Fruit fly (Drosophila melanogaster): ENCODE data around the gene Rbp1.
A peak's percentile ranks its signal among the peaks of the same experiment; 100 is the strongest.

The Rbp1 gene

dm6 chr3R:10760966-10761855 lies 23.0 kb upstream of the Rbp1 start, which contains the start of the genes MED7 and Cap-H2 (continued):
- TF ChIP-seq CG17361 (GFP tag; IDR thresholded peaks at IDR 0.05) (peak; percentile 81), tio (GFP tag; optimal IDR thresholded peaks at IDR 0.05) (peak; percentile 62), CG12744 (GFP tag; optimal IDR thresholded peaks at IDR 0.05) (peak; percentile 72), ems (GFP tag; optimal IDR thresholded peaks at IDR 0.05) (peak; percentile 78), CG10366 (GFP tag; IDR thresholded peaks at IDR 0.05) (peak; percentile 83), CG14860 (GFP tag; IDR thresholded peaks at IDR 0.05; ENCODE audit: partially characterized antibody) (peak; percentile 99), CG2875 (GFP tag; optimal IDR thresholded peaks at IDR 0.05) (no peak), Antp (GFP tag; optimal IDR thresholded peaks at IDR 0.05) (peak; percentile 75), CG11247 (GFP tag; IDR thresholded peaks at IDR 0.05) (peak; percentile 73), Sin3A (optimal IDR thresholded peaks at IDR 0.05) (peak; percentile 80), CG6765 (GFP tag; optimal IDR thresholded peaks at IDR 0.05) (no peak), CG14965 (GFP tag; optimal IDR thresholded peaks at IDR 0.05; ENCODE audit: borderline replicate concordance) (no peak), Deaf1 (tag; optimal IDR thresholded peaks at IDR 0.05) (no peak), CG8359 (GFP tag; optimal IDR thresholded peaks at IDR 0.05; ENCODE audit: borderline replicate concordance) (no peak), CG7357 (GFP tag; IDR thresholded peaks at IDR 0.05) (peak; percentile 69), pita (GFP tag; optimal IDR thresholded peaks at IDR 0.05) (no peak), CG9797 (GFP tag; optimal IDR thresholded peaks at IDR 0.05) (peak; percentile 35), Med (GFP tag) (peak; percentile 98), Jarid2 (GFP tag; optimal IDR thresholded peaks at IDR 0.05) (no peak), bab2 (GFP tag; optimal IDR thresholded peaks at IDR 0.05) (peak; percentile 95), zfh2 (GFP tag; optimal IDR thresholded peaks at IDR 0.05) (peak; percentile 79), Drgx (GFP tag; IDR thresholded peaks at IDR 0.05) (no peak), CG5245 (GFP tag; optimal IDR thresholded peaks at IDR 0.05) (peak; percentile 73), hkb (optimal IDR thresholded peaks at IDR 0.05) (peak; percentile 59), hkb (GFP tag; IDR thresholded peaks at IDR 0.05) (peak; percentile 56), peb (GFP tag; IDR thresholded peaks at IDR 0.05) (peak; percentile 53; the same call in 1 of the 2 replicates), ro (GFP tag; IDR thresholded peaks at IDR 0.05) (peak; percentile 27; the same call in 1 of the 2 replicates), lilli (GFP tag; optimal IDR thresholded peaks at IDR 0.05) (peak; percentile 93), CG10462 (GFP tag; optimal IDR thresholded peaks at IDR 0.05) (peak; percentile 61), unc-4 (GFP tag; IDR thresholded peaks at IDR 0.05; ENCODE audit: partially characterized antibody) (peak; percentile 98), prd (optimal IDR thresholded peaks at IDR 0.05) (no peak), prd (GFP tag; IDR thresholded peaks at IDR 0.05) (peak; percentile 93), NFAT (GFP tag; IDR thresholded peaks at IDR 0.05) (peak; percentile 69), CG7372 (GFP tag; IDR thresholded peaks at IDR 0.05) (peak; percentile 73), CG9932 (GFP tag; IDR thresholded peaks at IDR 0.05) (peak; percentile 95), CG12219 (GFP tag; optimal IDR thresholded peaks at IDR 0.05) (peak; percentile 23), HmgD (GFP tag; optimal IDR thresholded peaks at IDR 0.05) (no peak), CG18619 (GFP tag; optimal IDR thresholded peaks at IDR 0.05) (peak; percentile 52), nau (GFP tag; optimal IDR thresholded peaks at IDR 0.05) (no peak), ci (GFP tag; IDR thresholded peaks at IDR 0.05) (peak; percentile 77), pum (GFP tag; optimal IDR thresholded peaks at IDR 0.05) (peak; percentile 75), CG16863 (GFP tag; optimal IDR thresholded peaks at IDR 0.05) (peak; percentile 67), cwo (GFP tag; optimal IDR thresholded peaks at IDR 0.05) (peak; percentile 11), CG4730 (GFP tag; IDR thresholded peaks at IDR 0.05) (peak; percentile 77), kay (GFP tag; optimal IDR thresholded peaks at IDR 0.05) (peak; percentile 88), MESR4 (GFP tag; optimal IDR thresholded peaks at IDR 0.05) (peak; percentile 65), YL-1 (GFP tag; optimal IDR thresholded peaks at IDR 0.05) (peak; percentile 81), Poxn (GFP tag; IDR thresholded peaks at IDR 0.05) (no peak), H15 (GFP tag; IDR thresholded peaks at IDR 0.05) (peak; percentile 73; the same call in 2 of the 3 replicates), dysf (GFP tag; IDR thresholded peaks at IDR 0.05) (peak; percentile 84)
